Worm (Caenorhabditis elegans): ENCODE data around the gene lipl-8.

- TF ChIP-seq lsy-2 (tag; optimal IDR thresholded peaks at IDR 0.05) (no peak), blmp-1 (tag; optimal IDR thresholded peaks at IDR 0.05) (no peak), nhr-12 (tag; optimal IDR thresholded peaks at IDR 0.05) (no peak), sptf-1 (tag; optimal IDR thresholded peaks at IDR 0.05) (no peak), ham-2 (GFP tag; optimal IDR thresholded peaks at IDR 0.05) (no peak), mep-1 (tag; optimal IDR thresholded peaks at IDR 0.05) (no peak), pha-4 (tag; optimal IDR thresholded peaks at IDR 0.05) (no peak), elt-3 (tag; optimal IDR thresholded peaks at IDR 0.05) (no peak)
These were observed 32.4 kb downstream of the lipl-8 start, which contains the start of gene fbxa-147 for ce11 chrV:14716114-14716513.

Measured in whole organism, mixed stage, embryonic.